Fruit fly (Drosophila melanogaster) whole organism, embryonic: ENCODE results near the gene Pdi.
A peak's percentile ranks its signal among the peaks of the same experiment; 100 is the strongest.

Experiments used
- Asciz ChIP-seq: fragments of 200-800 bp; sonication (Bioruptor generic); optimal IDR thresholded peaks from 2 replicates; lab custom pipeline; 2017; ENCODE audit warnings: missing biosample characterization, mild to moderate bottlenecking, missing genetic modification characterization, missing genetic modification reagents
- Bdp1 ChIP-seq: fragments of 200-800 bp; sonication (Bioruptor generic); optimal IDR thresholded peaks from 3 replicates; lab custom pipeline; 2016; ENCODE audit warnings: missing biosample characterization, missing genetic modification characterization
- CG10209 ChIP-seq: fragments of 200-800 bp; sonication (Bioruptor generic); optimal IDR thresholded peaks from 3 replicates; lab custom pipeline; 2017; ENCODE audit warnings: missing biosample characterization, mild to moderate bottlenecking, missing genetic modification characterization, missing genetic modification reagents
- CG11247 ChIP-seq: fragments of 200-800 bp; sonication (Bioruptor generic); IDR thresholded peaks from 2 replicates; pipeline ENCODE4 v1.3.6; 2022; ENCODE audit warnings: missing biosample characterization, missing genetic modification characterization
- CG11504 ChIP-seq: fragments of 200-800 bp; sonication (Bioruptor generic); optimal IDR thresholded peaks from 3 replicates; lab custom pipeline; 2019; ENCODE audit warnings: missing biosample characterization, mild to moderate bottlenecking, missing genetic modification characterization, moderate library complexity
- CG1792 ChIP-seq: fragments of 200-800 bp; sonication (Bioruptor generic); optimal IDR thresholded peaks from 2 replicates; lab custom pipeline; 2016; ENCODE audit warnings: missing biosample characterization, missing genetic modification characterization
- CG18262 ChIP-seq: fragments of 200-800 bp; optimal IDR thresholded peaks from 3 replicates; lab custom pipeline; 2019; ENCODE audit warnings: missing biosample characterization, mild to moderate bottlenecking, missing genetic modification characterization, moderate library complexity
- CG18599 ChIP-seq: fragments of 200-800 bp; sonication (Bioruptor generic); optimal IDR thresholded peaks from 3 replicates; lab custom pipeline; 2017; ENCODE audit warnings: missing biosample characterization, missing genetic modification characterization, mild to moderate bottlenecking, moderate library complexity, missing genetic modification reagents
- CG18764 ChIP-seq: fragments of 200-800 bp; sonication (Bioruptor generic); optimal IDR thresholded peaks from 3 replicates; lab custom pipeline; 2016; ENCODE audit warnings: missing biosample characterization, missing genetic modification characterization
- CG2116 ChIP-seq: fragments of 200-800 bp; sonication (Bioruptor generic); optimal IDR thresholded peaks from 3 replicates; lab custom pipeline; 2018; ENCODE audit warnings: missing biosample characterization, mild to moderate bottlenecking, missing genetic modification characterization
- CG2129 ChIP-seq: fragments of 200-800 bp; sonication (Bioruptor generic); IDR thresholded peaks from 2 replicates; pipeline ENCODE4 v1.3.6; 2022; ENCODE audit warnings: missing biosample characterization, missing genetic modification characterization; ENCODE audit not compliant: partially characterized antibody
- CG30020 ChIP-seq: fragments of 200-800 bp; optimal IDR thresholded peaks from 2 replicates; lab custom pipeline; 2019; ENCODE audit warnings: missing biosample characterization, mild to moderate bottlenecking, missing genetic modification characterization, moderate library complexity
- CG30431 ChIP-seq: fragments of 200-800 bp; sonication (Bioruptor generic); optimal IDR thresholded peaks from 2 replicates; lab custom pipeline; 2017; ENCODE audit warnings: missing biosample characterization, missing genetic modification characterization
- CG34224 ChIP-seq: fragments of 200-800 bp; sonication (Bioruptor generic); IDR thresholded peaks from 3 replicates; pipeline ENCODE4 v1.3.6; 2022; ENCODE audit warnings: missing biosample characterization, missing genetic modification characterization; ENCODE audit not compliant: partially characterized antibody
- CG4282 ChIP-seq: fragments of 200-800 bp; sonication (Bioruptor generic); optimal IDR thresholded peaks from 2 replicates; lab custom pipeline; 2016; ENCODE audit warnings: missing biosample characterization, missing genetic modification characterization
- CG4730 ChIP-seq: fragments of 200-800 bp; sonication (Bioruptor generic); IDR thresholded peaks from 2 replicates; pipeline ENCODE4 v1.3.6; 2022; ENCODE audit warnings: missing biosample characterization, missing genetic modification characterization
- CG6254 ChIP-seq: fragments of 200-800 bp; sonication (Bioruptor generic); optimal IDR thresholded peaks from 3 replicates; lab custom pipeline; 2017; ENCODE audit warnings: mild to moderate bottlenecking, missing biosample characterization, missing genetic modification reagents, missing genetic modification characterization
- CG6272 ChIP-seq: fragments of 200-800 bp; sonication (Bioruptor generic); IDR thresholded peaks from 2 replicates; pipeline ENCODE4 v1.3.6; 2022; ENCODE audit warnings: missing biosample characterization, missing genetic modification characterization
- CG9797 ChIP-seq: fragments of 200-800 bp; sonication (Bioruptor generic); optimal IDR thresholded peaks from 3 replicates; lab custom pipeline; 2018; ENCODE audit warnings: missing biosample characterization, mild to moderate bottlenecking, missing genetic modification characterization
- CoRest ChIP-seq: fragments of 200-800 bp; sonication (Bioruptor generic); optimal IDR thresholded peaks from 3 replicates; lab custom pipeline; 2018; ENCODE audit warnings: missing biosample characterization, mild to moderate bottlenecking, missing genetic modification characterization, moderate library complexity
- Ets65A ChIP-seq: fragments of 200-800 bp; sonication (Bioruptor generic); peaks from one replicate; lab custom pipeline; 2016; ENCODE audit warnings: missing biosample characterization, missing genetic modification characterization
- Hey ChIP-seq: fragments of 200-800 bp; sonication (Bioruptor generic); optimal IDR thresholded peaks from 3 replicates; lab custom pipeline; 2018; ENCODE audit warnings: missing biosample characterization, mild to moderate bottlenecking, missing genetic modification characterization
- Myb ChIP-seq: fragments of 200-800 bp; sonication (Bioruptor generic); optimal IDR thresholded peaks from 2 replicates; lab custom pipeline; 2016; ENCODE audit warnings: missing biosample characterization, missing genetic modification characterization
- Oli ChIP-seq: fragments of 200-800 bp; sonication (Bioruptor generic); optimal IDR thresholded peaks from 2 replicates; lab custom pipeline; 2018; ENCODE audit warnings: missing biosample characterization, mild to moderate bottlenecking, missing genetic modification characterization, moderate library complexity
- Sry-β ChIP-seq: fragments of 200-800 bp; sonication (Bioruptor generic); optimal IDR thresholded peaks from 2 replicates; lab custom pipeline; 2018; ENCODE audit warnings: missing biosample characterization, mild to moderate bottlenecking, missing genetic modification characterization, moderate library complexity
- Stat92E ChIP-seq, 3 experiments: fragments of >200 bp in 2 of 3; fragments of 200-800 bp in 1 of 3; sonication (Bioruptor generic) in 1 of 3; optimal IDR thresholded peaks; 2 replicates each; lab custom pipeline; 2017 to 2019; ENCODE audit warnings: missing biosample characterization in 3 of 3, missing genetic modification characterization in 3 of 3, mild to moderate bottlenecking in 1 of 3, moderate library complexity in 1 of 3
- ap ChIP-seq: fragments of 200-800 bp; sonication (Bioruptor generic); IDR thresholded peaks from 2 replicates; pipeline ENCODE4 v1.3.6; 2022; ENCODE audit warnings: missing biosample characterization, missing genetic modification characterization
- ase ChIP-seq: fragments of 200-800 bp; sonication (Bioruptor generic); IDR thresholded peaks from 3 replicates; pipeline ENCODE4 v1.3.6; 2022; ENCODE audit warnings: missing biosample characterization, missing genetic modification characterization
- cg ChIP-seq: fragments of 200-800 bp; sonication (Bioruptor generic); optimal IDR thresholded peaks from 3 replicates; lab custom pipeline; 2019; ENCODE audit warnings: missing biosample characterization, mild to moderate bottlenecking, missing genetic modification characterization, moderate library complexity
- cwo ChIP-seq: fragments of 200-800 bp; sonication (Bioruptor generic); optimal IDR thresholded peaks from 3 replicates; lab custom pipeline; 2017; ENCODE audit warnings: missing biosample characterization, missing genetic modification characterization, mild to moderate bottlenecking, moderate library complexity, missing genetic modification reagents
- exex ChIP-seq: fragments of 200-800 bp; sonication (Bioruptor generic); optimal IDR thresholded peaks from 4 replicates; lab custom pipeline; 2018; ENCODE audit warnings: missing biosample characterization, mild to moderate bottlenecking, missing genetic modification characterization, moderate library complexity
- gfzf ChIP-seq: fragments of 200-800 bp; sonication (Bioruptor generic); optimal IDR thresholded peaks from 2 replicates; lab custom pipeline; 2016; ENCODE audit warnings: missing biosample characterization, mild to moderate bottlenecking, missing genetic modification characterization, moderate library complexity
- insv ChIP-seq, 2 experiments: fragments of 200-800 bp; sonication (Bioruptor generic); optimal IDR thresholded peaks; 3 replicates each; lab custom pipeline; 2016 to 2018; ENCODE audit warnings: missing biosample characterization in 2 of 2, missing genetic modification characterization in 2 of 2
- lmd ChIP-seq: fragments of 200-800 bp; sonication (Bioruptor generic); IDR thresholded peaks from 2 replicates; pipeline ENCODE4 v1.3.6; 2022; ENCODE audit warnings: missing biosample characterization, missing genetic modification characterization
- nerfin-2 ChIP-seq: fragments of 200-800 bp; sonication (Bioruptor generic); IDR thresholded peaks from 2 replicates; pipeline ENCODE4 v1.3.6; 2022; ENCODE audit warnings: missing biosample characterization, missing genetic modification characterization; ENCODE audit not compliant: partially characterized antibody
- nom ChIP-seq: fragments of 200-800 bp; sonication (Bioruptor generic); optimal IDR thresholded peaks from 2 replicates; lab custom pipeline; 2017; ENCODE audit warnings: missing biosample characterization, missing genetic modification characterization, mild to moderate bottlenecking, moderate library complexity, missing genetic modification reagents
- ranshi ChIP-seq: fragments of 200-800 bp; sonication (Bioruptor generic); IDR thresholded peaks from 2 replicates; pipeline ENCODE4 v1.3.6; 2022; ENCODE audit warnings: missing biosample characterization, missing genetic modification characterization
- trem ChIP-seq: fragments of 200-800 bp; optimal IDR thresholded peaks from 3 replicates; lab custom pipeline; 2019; ENCODE audit warnings: missing biosample characterization, mild to moderate bottlenecking, missing genetic modification characterization, moderate library complexity
- unc-4 ChIP-seq: fragments of 200-800 bp; sonication (Bioruptor generic); IDR thresholded peaks from 2 replicates; pipeline ENCODE4 v1.3.6; 2022; ENCODE audit warnings: missing biosample characterization, missing genetic modification characterization; ENCODE audit not compliant: partially characterized antibody
- z ChIP-seq: fragments of 200-800 bp; sonication (Bioruptor generic); IDR thresholded peaks from 3 replicates; pipeline ENCODE4 v1.3.6; 2022; ENCODE audit warnings: missing biosample characterization, missing genetic modification characterization

Gene Pdi

dm6 chr3L:15116536-15116935 lies 26.1 kb downstream of the Pdi start, which contains the start of gene Cep135 (continued):
- TF ChIP-seq Myb (GFP tag; lab: Kevin White, UChicago) (peak; percentile 96), Ets65A (GFP tag; lab: Kevin White, UChicago) (no peak), Stat92E (GFP tag; optimal IDR thresholded peaks at IDR 0.05; lab: Kevin White, UChicago) (peak in 1 of 3 experiments; percentile 15), gfzf (GFP tag; lab: Kevin White, UChicago) (peak; percentile 55), exex (tag; lab: Kevin White, UChicago) (no peak), Hey (no peak), CG30020 (tag; lab: Kevin White, UChicago) (peak; percentile 24), CG18764 (no peak), lmd (GFP tag; lab: Robert Waterston, UW) (no peak), CoRest (tag; lab: Kevin White, UChicago) (no peak), CG2116 (GFP tag; lab: Kevin White, UChicago) (peak; percentile 84), nerfin-2 (GFP tag; lab: Robert Waterston, UW) (peak; percentile 92), CG34224 (GFP tag; lab: Robert Waterston, UW) (peak; percentile 95), nom (GFP tag; lab: Kevin White, UChicago) (peak; percentile 0), trem (tag; lab: Kevin White, UChicago) (peak; percentile 71), unc-4 (GFP tag; lab: Robert Waterston, UW) (peak; percentile 80), CG9797 (GFP tag; lab: Kevin White, UChicago) (peak; percentile 50), CG2129 (peak; percentile 48), Bdp1 (GFP tag; lab: Kevin White, UChicago) (no peak), CG10209 (GFP tag; lab: Kevin White, UChicago) (no peak)

- TF ChIP-seq ranshi (GFP tag; lab: Robert Waterston, UW) (no peak), insv (GFP tag; optimal IDR thresholded peaks at IDR 0.05; lab: Kevin White, UChicago) (no peak), CG4730 (GFP tag; lab: Robert Waterston, UW) (no peak), Asciz (GFP tag; lab: Kevin White, UChicago) (no peak), CG18599 (GFP tag; lab: Kevin White, UChicago) (no peak), Oli (tag; lab: Kevin White, UChicago) (no peak), CG30431 (GFP tag; lab: Kevin White, UChicago) (no peak), cwo (no peak), CG4282 (GFP tag; lab: Kevin White, UChicago) (no peak), cg (GFP tag; lab: Kevin White, UChicago) (no peak)
- TF ChIP-seq, all 482 proteins: peak for 0
Observed at dm6 chr3L:15113257-15113656, 29.4 kb downstream of the Pdi start, which contains the start of gene CG13458. Gene CG13458, plus strand, starts transcription at chr3L:15113557.

- TF ChIP-seq Sry-β (GFP tag; lab: Kevin White, UChicago) (peak; percentile 68), CG6254 (GFP tag; lab: Kevin White, UChicago) (no peak), Ets65A (GFP tag; lab: Kevin White, UChicago) (peak; percentile 20), CG11504 (tag; lab: Kevin White, UChicago) (no peak), CG18262 (peak; percentile 12)
- TF ChIP-seq, all 482 proteins: peak for 3
Observed at dm6 chr3L:15108948-15109347, 33.7 kb downstream of the Pdi start.

dm6 chr3L:15108524-15108923 lies 34.1 kb downstream of the Pdi start:
- peak; percentile 37; the same call in 1 of the 3 replicates for TF ChIP-seq z (GFP tag; lab: Robert Waterston, UW)
- no peak for TF ChIP-seq CG1792 (GFP tag; lab: Kevin White, UChicago)
- TF ChIP-seq CG11247 (GFP tag; lab: Robert Waterston, UW), result no peak
- no peak for TF ChIP-seq ap
- TF ChIP-seq ase (GFP tag; lab: Robert Waterston, UW), result no peak
- TF ChIP-seq CG6272 (GFP tag; lab: Robert Waterston, UW), result no peak
